Fruit fly (Drosophila melanogaster): Measurements from ENCODE around the gene CG12506.

The CG12506 gene

dm6 chr2L:819315-820032, 46.1 kb downstream of the CG12506 start, which contains the start of the genes PGAP2 and Clp (continued):
- TF ChIP-seq Doc3 (GFP tag; IDR thresholded peaks at IDR 0.05; ENCODE audit: partially characterized antibody) = 0 out of 3 replicates have a peak, but pooled peaks have one; percentile 40
- TF ChIP-seq ATbp (GFP tag; optimal IDR thresholded peaks at IDR 0.05) = peak; percentile 6
- TF ChIP-seq dm (GFP tag; optimal IDR thresholded peaks at IDR 0.05) = peak; percentile 22
- peak; percentile 77 for TF ChIP-seq CG8924 (tag; optimal IDR thresholded peaks at IDR 0.05)
- TF ChIP-seq CG17568 (GFP tag; optimal IDR thresholded peaks at IDR 0.05) = no peak
- TF ChIP-seq pnt (GFP tag; optimal IDR thresholded peaks at IDR 0.05) = peak; percentile 16
- TF ChIP-seq grn (GFP tag; optimal IDR thresholded peaks at IDR 0.05) = no peak
- peak; percentile 80 for TF ChIP-seq E2f1 (GFP tag; IDR thresholded peaks at IDR 0.05)
- TF ChIP-seq BtbVII (GFP tag; optimal IDR thresholded peaks at IDR 0.05) = no peak
- TF ChIP-seq vfl (GFP tag; optimal IDR thresholded peaks at IDR 0.05) = peak; percentile 17
- peak; percentile 52; the same call in 2 of the 3 replicates for TF ChIP-seq CG11695 (GFP tag; IDR thresholded peaks at IDR 0.05)
- peak; percentile 82 for TF ChIP-seq Xrp1 (GFP tag; IDR thresholded peaks at IDR 0.05)
- TF ChIP-seq Sox102F (GFP tag; optimal IDR thresholded peaks at IDR 0.05) = peak; percentile 76
- peak in 1 of 2 experiments; percentile 11 for TF ChIP-seq Hr51 (GFP tag; optimal IDR thresholded peaks at IDR 0.05)
- peak; percentile 13 for TF ChIP-seq emc (GFP tag; optimal IDR thresholded peaks at IDR 0.05)
- TF ChIP-seq Drgx (GFP tag; IDR thresholded peaks at IDR 0.05) = 0 out of 2 replicates have a peak, but pooled peaks have one; percentile 17
- peak; percentile 77 for TF ChIP-seq Dek (tag; optimal IDR thresholded peaks at IDR 0.05)
- peak; percentile 26 for TF ChIP-seq CG1529 (GFP tag; optimal IDR thresholded peaks at IDR 0.05)
- no peak for TF ChIP-seq ham (GFP tag; IDR thresholded peaks at IDR 0.05)
- TF ChIP-seq NFAT (GFP tag; IDR thresholded peaks at IDR 0.05) = peak; percentile 26; the same call in 1 of the 2 replicates
- TF ChIP-seq dati (GFP tag; IDR thresholded peaks at IDR 0.05) = no peak
- TF ChIP-seq dpn (GFP tag; optimal IDR thresholded peaks at IDR 0.05) = peak; percentile 50 to 77
- peak; percentile 73 for TF ChIP-seq CG31441 (GFP tag; IDR thresholded peaks at IDR 0.05)
- no peak for TF ChIP-seq yki (optimal IDR thresholded peaks at IDR 0.05)
- no peak for TF ChIP-seq CG16779 (GFP tag; IDR thresholded peaks at IDR 0.05)
- no peak for TF ChIP-seq CG6854 (GFP tag; optimal IDR thresholded peaks at IDR 0.05)
- TF ChIP-seq gsb-n (tag; optimal IDR thresholded peaks at IDR 0.05) = no peak
- TF ChIP-seq Mrtf (GFP tag; IDR thresholded peaks at IDR 0.05) = peak; percentile 51; the same call in 1 of the 3 replicates
- TF ChIP-seq CG8089 (GFP tag; optimal IDR thresholded peaks at IDR 0.05) = no peak
- peak; percentile 65 for TF ChIP-seq ase (GFP tag; IDR thresholded peaks at IDR 0.05)
- TF ChIP-seq B-H1 (GFP tag; IDR thresholded peaks at IDR 0.05) = peak; percentile 72
- TF ChIP-seq CG15601 (tag; optimal IDR thresholded peaks at IDR 0.05) = peak; percentile 62
- TF ChIP-seq CG16863 (GFP tag; optimal IDR thresholded peaks at IDR 0.05) = no peak
- peak; percentile 7 for TF ChIP-seq CrebB (tag; optimal IDR thresholded peaks at IDR 0.05)
- TF ChIP-seq Dbx (GFP tag; IDR thresholded peaks at IDR 0.05) = peak; percentile 72; the same call in 2 of the 3 replicates
- TF ChIP-seq Fer2 (tag; optimal IDR thresholded peaks at IDR 0.05) = peak; percentile 26
- TF ChIP-seq CG33213 (GFP tag; optimal IDR thresholded peaks at IDR 0.05) = no peak
- peak; percentile 33 for TF ChIP-seq CG15073 (GFP tag; optimal IDR thresholded peaks at IDR 0.05)
- peak; percentile 55 for TF ChIP-seq CG4820 (GFP tag; optimal IDR thresholded peaks at IDR 0.05)
- TF ChIP-seq Hr3 (GFP tag; optimal IDR thresholded peaks at IDR 0.05) = peak; percentile 76
- peak; percentile 62 for TF ChIP-seq fd96Cb (tag; optimal IDR thresholded peaks at IDR 0.05)
- TF ChIP-seq fd64A (GFP tag; optimal IDR thresholded peaks at IDR 0.05) = no peak
- peak; percentile 53 for TF ChIP-seq CG33557 (GFP tag; optimal IDR thresholded peaks at IDR 0.05)
- peak; percentile 80 for TF ChIP-seq tgo (GFP tag; IDR thresholded peaks at IDR 0.05)
- TF ChIP-seq gfzf (GFP tag; optimal IDR thresholded peaks at IDR 0.05) = no peak
- 0 out of 2 replicates have a peak, but pooled peaks have one; percentile 10 for TF ChIP-seq bbx (GFP tag; IDR thresholded peaks at IDR 0.05; ENCODE audit: partially characterized antibody)
- peak; percentile 38 for TF ChIP-seq CG13296 (GFP tag; optimal IDR thresholded peaks at IDR 0.05)
- peak; percentile 59 for TF ChIP-seq CG15514 (GFP tag; optimal IDR thresholded peaks at IDR 0.05)
- TF ChIP-seq knrl (GFP tag; IDR thresholded peaks at IDR 0.05; ENCODE audit: partially characterized antibody) = peak; percentile 52; the same call in 2 of the 3 replicates
